Fruit fly (Drosophila melanogaster): Measurements from ENCODE around the gene Ucp4B.

The Ucp4B gene

DNA sequence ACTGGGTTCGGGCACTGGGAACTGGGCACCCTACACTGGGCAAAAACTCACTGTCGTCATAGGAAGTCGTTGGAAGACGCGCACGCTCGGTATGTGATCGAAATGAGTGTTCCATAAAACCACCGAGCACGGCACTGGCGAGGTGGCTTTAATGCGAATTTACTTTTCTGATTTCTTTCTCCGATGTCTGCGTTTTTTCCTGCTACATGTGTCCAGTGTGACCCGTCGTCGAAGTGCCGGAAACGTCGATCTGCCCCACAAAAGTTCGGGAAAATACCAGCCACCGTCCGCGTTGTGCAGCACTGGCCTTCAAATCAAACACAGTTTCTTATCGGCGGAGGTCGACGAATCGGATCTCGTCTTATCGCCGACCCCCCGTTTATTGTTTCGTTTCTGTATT, 29.6 kb downstream of the Ucp4B start, which contains the start of gene Kdm5 (continued):
- TF ChIP-seq CG13624 (GFP tag; optimal IDR thresholded peaks at IDR 0.05) (peak; percentile 54), ewg (GFP tag; optimal IDR thresholded peaks at IDR 0.05) (peak; percentile 51), CG4328 (GFP tag; optimal IDR thresholded peaks at IDR 0.05) (peak; percentile 36), ind (GFP tag; optimal IDR thresholded peaks at IDR 0.05) (no peak), CG16863 (GFP tag; optimal IDR thresholded peaks at IDR 0.05) (no peak), bcd (GFP tag; optimal IDR thresholded peaks at IDR 0.05) (peak; percentile 52), CG15269 (tag; optimal IDR thresholded peaks at IDR 0.05) (no peak), inv (GFP tag; IDR thresholded peaks at IDR 0.05; ENCODE audit: partially characterized antibody) (0 out of 2 replicates have a peak, but pooled peaks have one; percentile 20), jumu (GFP tag; optimal IDR thresholded peaks at IDR 0.05) (peak; percentile 37), wek (GFP tag; optimal IDR thresholded peaks at IDR 0.05) (no peak), CkIIα-i1 (GFP tag; IDR thresholded peaks at IDR 0.05) (no peak), Pdp1 (GFP tag; optimal IDR thresholded peaks at IDR 0.05) (peak in 1 of 2 experiments; percentile 50), amos (GFP tag; IDR thresholded peaks at IDR 0.05; ENCODE audit: partially characterized antibody) (peak; percentile 34; the same call in 1 of the 2 replicates), CHES-1-like (GFP tag; optimal IDR thresholded peaks at IDR 0.05) (peak; percentile 56), CG1603 (tag; optimal IDR thresholded peaks at IDR 0.05) (peak; percentile 82), ac (GFP tag; optimal IDR thresholded peaks at IDR 0.05) (no peak), CG9932 (GFP tag; IDR thresholded peaks at IDR 0.05) (peak; percentile 61), CG14667 (GFP tag; IDR thresholded peaks at IDR 0.05) (no peak), peb (GFP tag; IDR thresholded peaks at IDR 0.05) (no peak), CG17385 (GFP tag; optimal IDR thresholded peaks at IDR 0.05) (no peak), CG31224 (GFP tag; IDR thresholded peaks at IDR 0.05) (peak; percentile 14; the same call in 1 of the 2 replicates), wdn (GFP tag; IDR thresholded peaks at IDR 0.05) (no peak), gce (GFP tag; IDR thresholded peaks at IDR 0.05) (0 out of 3 replicates have a peak, but pooled peaks have one; percentile 5), CG8924 (tag; optimal IDR thresholded peaks at IDR 0.05) (peak; percentile 7), CG10147 (GFP tag; optimal IDR thresholded peaks at IDR 0.05) (no peak), gsb-n (tag; optimal IDR thresholded peaks at IDR 0.05) (no peak), CG7357 (GFP tag; IDR thresholded peaks at IDR 0.05) (no peak), CG13287 (GFP tag; IDR thresholded peaks at IDR 0.05; ENCODE audit: partially characterized antibody) (peak; percentile 24; the same call in 1 of the 2 replicates), CG31365 (tag; optimal IDR thresholded peaks at IDR 0.05) (no peak), dmrt99B (tag; optimal IDR thresholded peaks at IDR 0.05) (no peak), BtbVII (GFP tag; optimal IDR thresholded peaks at IDR 0.05) (no peak), Dip3 (GFP tag; optimal IDR thresholded peaks at IDR 0.05) (peak; percentile 44), CG13775 (GFP tag; optimal IDR thresholded peaks at IDR 0.05) (no peak), CG15073 (GFP tag; optimal IDR thresholded peaks at IDR 0.05) (no peak), CG7271 (tag; optimal IDR thresholded peaks at IDR 0.05) (no peak), dm (GFP tag; optimal IDR thresholded peaks at IDR 0.05) (peak; percentile 44), hb (GFP tag; IDR thresholded peaks at IDR 0.05; ENCODE audit: partially characterized antibody) (no peak), Trl (optimal IDR thresholded peaks at IDR 0.05) (no peak), Trl (GFP tag; optimal IDR thresholded peaks at IDR 0.05) (no peak), CG13123 (GFP tag; optimal IDR thresholded peaks at IDR 0.05) (no peak), B-H1 (GFP tag; IDR thresholded peaks at IDR 0.05) (no peak), ab (GFP tag; optimal IDR thresholded peaks at IDR 0.05) (no peak), TFAM (GFP tag; optimal IDR thresholded peaks at IDR 0.05) (no peak), Usf (GFP tag; optimal IDR thresholded peaks at IDR 0.05) (no peak), Max (GFP tag; optimal IDR thresholded peaks at IDR 0.05) (no peak), CG13296 (GFP tag; optimal IDR thresholded peaks at IDR 0.05) (no peak), CG6813 (GFP tag; optimal IDR thresholded peaks at IDR 0.05) (peak; percentile 39), Xbp1 (GFP tag; optimal IDR thresholded peaks at IDR 0.05) (peak; percentile 23), Med (GFP tag) (peak; percentile 93), ken (GFP tag; IDR thresholded peaks at IDR 0.05) (peak; percentile 62; the same call in 1 of the 3 replicates), HLH54F (GFP tag; optimal IDR thresholded peaks at IDR 0.05) (peak; percentile 17)

All from whole organism, embryonic.